Fruit fly (Drosophila melanogaster) whole organism, embryonic: Measurements from ENCODE around the gene cass.

Source experiments
- CG10462 ChIP-seq: fragments of 200-800 bp; sonication (Bioruptor generic); optimal IDR thresholded peaks from 2 replicates; lab custom pipeline; 2016; ENCODE audit warnings: missing biosample characterization, missing genetic modification characterization
- CG10565 ChIP-seq: fragments of 200-800 bp; sonication (Bioruptor generic); optimal IDR thresholded peaks from 3 replicates; lab custom pipeline; 2016; ENCODE audit warnings: missing biosample characterization, mild to moderate bottlenecking, missing genetic modification characterization
- CG11398 ChIP-seq: fragments of 200-800 bp; sonication (Bioruptor generic); optimal IDR thresholded peaks from 2 replicates; lab custom pipeline; 2016; ENCODE audit warnings: missing biosample characterization, missing genetic modification characterization
- CG18262 ChIP-seq: fragments of 200-800 bp; optimal IDR thresholded peaks from 3 replicates; lab custom pipeline; 2019; ENCODE audit warnings: missing biosample characterization, mild to moderate bottlenecking, missing genetic modification characterization, moderate library complexity
- CG1832 ChIP-seq: fragments of 200-800 bp; sonication (Bioruptor generic); optimal IDR thresholded peaks from 2 replicates; lab custom pipeline; 2017; ENCODE audit warnings: missing biosample characterization, mild to moderate bottlenecking, missing genetic modification characterization, inconsistent platforms
- CG2116 ChIP-seq: fragments of 200-800 bp; sonication (Bioruptor generic); optimal IDR thresholded peaks from 3 replicates; lab custom pipeline; 2018; ENCODE audit warnings: missing biosample characterization, mild to moderate bottlenecking, missing genetic modification characterization
- CG2129 ChIP-seq: fragments of 200-800 bp; sonication (Bioruptor generic); IDR thresholded peaks from 2 replicates; pipeline ENCODE4 v1.3.6; 2022; ENCODE audit warnings: missing biosample characterization, missing genetic modification characterization; ENCODE audit not compliant: partially characterized antibody
- CG2199 ChIP-seq: fragments of 200-800 bp; sonication (Bioruptor generic); IDR thresholded peaks from 3 replicates; pipeline ENCODE4 v1.3.6; 2022; ENCODE audit warnings: missing biosample characterization, missing genetic modification characterization
- CG31388 ChIP-seq: fragments of 200-800 bp; sonication (Bioruptor generic); optimal IDR thresholded peaks from 2 replicates; lab custom pipeline; 2016; ENCODE audit warnings: missing biosample characterization, missing genetic modification characterization
- CG3995 ChIP-seq: fragments of 200-800 bp; sonication (Bioruptor generic); optimal IDR thresholded peaks from 3 replicates; lab custom pipeline; 2016; ENCODE audit warnings: missing biosample characterization, missing genetic modification characterization
- CG4328 ChIP-seq: fragments of 200-800 bp; sonication (Bioruptor generic); optimal IDR thresholded peaks from 3 replicates; lab custom pipeline; 2017; ENCODE audit warnings: missing biosample characterization, missing genetic modification reagents, missing genetic modification characterization
- CG7745 ChIP-seq: fragments of 200-800 bp; sonication (Bioruptor generic); optimal IDR thresholded peaks from 2 replicates; lab custom pipeline; 2018; ENCODE audit warnings: missing biosample characterization, mild to moderate bottlenecking, missing genetic modification characterization, moderate library complexity
- CG7963 ChIP-seq: fragments of 200-800 bp; sonication (Bioruptor generic); IDR thresholded peaks from 3 replicates; pipeline ENCODE4 v1.3.6; 2022; ENCODE audit warnings: missing biosample characterization, missing genetic modification characterization; ENCODE audit not compliant: partially characterized antibody
- CkIIα-i1 ChIP-seq: fragments of 200-800 bp; sonication (Bioruptor generic); IDR thresholded peaks from 2 replicates; pipeline ENCODE4 v1.3.6; 2022; ENCODE audit warnings: missing biosample characterization, missing genetic modification characterization
- CoRest ChIP-seq: fragments of 200-800 bp; sonication (Bioruptor generic); optimal IDR thresholded peaks from 3 replicates; lab custom pipeline; 2018; ENCODE audit warnings: missing biosample characterization, mild to moderate bottlenecking, missing genetic modification characterization, moderate library complexity
- Deaf1 ChIP-seq: fragments of 200-800 bp; optimal IDR thresholded peaks from 3 replicates; lab custom pipeline; 2019; ENCODE audit warnings: missing biosample characterization, mild to moderate bottlenecking, missing genetic modification characterization, moderate library complexity
- Dp ChIP-seq: fragments of 200-800 bp; sonication (Bioruptor generic); optimal IDR thresholded peaks from 2 replicates; lab custom pipeline; 2018; ENCODE audit warnings: missing biosample characterization, mild to moderate bottlenecking, missing genetic modification characterization, moderate library complexity
- Dref ChIP-seq: fragments of 200-800 bp; sonication (Bioruptor generic); IDR thresholded peaks from 2 replicates; pipeline ENCODE4 v1.3.6; 2022; ENCODE audit warnings: missing biosample characterization, missing genetic modification characterization
- Elba2 ChIP-seq: fragments of 200-800 bp; sonication (Bioruptor generic); optimal IDR thresholded peaks from 3 replicates; lab custom pipeline; 2016; ENCODE audit warnings: missing biosample characterization, missing genetic modification characterization
- HmgZ ChIP-seq: fragments of 200-800 bp; sonication (Bioruptor generic); optimal IDR thresholded peaks from 2 replicates; lab custom pipeline; 2018; ENCODE audit warnings: missing biosample characterization, mild to moderate bottlenecking, missing genetic modification characterization
- Hmr ChIP-seq: fragments of 200-800 bp; sonication (Bioruptor generic); optimal IDR thresholded peaks from 3 replicates; lab custom pipeline; 2017; ENCODE audit warnings: mild to moderate bottlenecking, missing biosample characterization, missing genetic modification reagents, missing genetic modification characterization
- Jarid2 ChIP-seq: fragments of 200-800 bp; sonication (Bioruptor generic); optimal IDR thresholded peaks from 3 replicates; lab custom pipeline; 2017; ENCODE audit warnings: mild to moderate bottlenecking, missing biosample characterization, missing genetic modification reagents, missing genetic modification characterization
- Lpt ChIP-seq: fragments of >200 bp; optimal IDR thresholded peaks from 2 replicates; lab custom pipeline; 2018; ENCODE audit warnings: missing biosample characterization, missing genetic modification characterization
- Max ChIP-seq: fragments of 200-800 bp; sonication (Bioruptor generic); optimal IDR thresholded peaks from 2 replicates; lab custom pipeline; 2016; ENCODE audit warnings: missing biosample characterization, mild to moderate bottlenecking, missing genetic modification characterization
- Med ChIP-seq: fragments of 200-800 bp; sonication (Bioruptor generic); peaks from one replicate; lab custom pipeline; 2016; ENCODE audit warnings: missing biosample characterization, missing genetic modification characterization, mild to moderate bottlenecking, inconsistent platforms, moderate library complexity
- Mes4 ChIP-seq: fragments of 200-800 bp; sonication (Bioruptor generic); optimal IDR thresholded peaks from 2 replicates; lab custom pipeline; 2016; ENCODE audit warnings: missing biosample characterization, missing genetic modification characterization
- Scr ChIP-seq: fragments of 200-800 bp; sonication (Bioruptor generic); IDR thresholded peaks from 2 replicates; pipeline ENCODE4 v1.3.6; 2022; ENCODE audit warnings: missing biosample characterization, missing genetic modification characterization; ENCODE audit not compliant: partially characterized antibody
- Six4 ChIP-seq: fragments of 200-800 bp; sonication (Bioruptor generic); optimal IDR thresholded peaks from 2 replicates; lab custom pipeline; 2016; ENCODE audit warnings: missing biosample characterization, missing genetic modification characterization
- Sox100B ChIP-seq: fragments of 200-800 bp; sonication (Bioruptor generic); optimal IDR thresholded peaks from 3 replicates; lab custom pipeline; 2018; ENCODE audit warnings: missing biosample characterization, mild to moderate bottlenecking, missing genetic modification characterization
- Stat92E ChIP-seq, 3 experiments: fragments of >200 bp in 2 of 3; fragments of 200-800 bp in 1 of 3; sonication (Bioruptor generic) in 1 of 3; optimal IDR thresholded peaks; 2 replicates each; lab custom pipeline; 2017 to 2019; ENCODE audit warnings: missing biosample characterization in 3 of 3, missing genetic modification characterization in 3 of 3, mild to moderate bottlenecking in 1 of 3, moderate library complexity in 1 of 3
- Vsx1 ChIP-seq: fragments of 200-800 bp; sonication (Bioruptor generic); optimal IDR thresholded peaks from 2 replicates; lab custom pipeline; 2017; ENCODE audit warnings: missing biosample characterization, mild to moderate bottlenecking, missing genetic modification characterization, missing genetic modification reagents
- chn ChIP-seq: fragments of 200-800 bp; sonication (Bioruptor generic); optimal IDR thresholded peaks from 2 replicates; lab custom pipeline; 2016; ENCODE audit warnings: missing biosample characterization, missing genetic modification characterization
- ci ChIP-seq: fragments of 200-800 bp; sonication (Bioruptor generic); IDR thresholded peaks from 3 replicates; pipeline ENCODE4 v1.3.6; 2022; ENCODE audit warnings: missing biosample characterization, missing genetic modification characterization
- dm ChIP-seq: fragments of 200-800 bp; sonication (Bioruptor generic); optimal IDR thresholded peaks from 3 replicates; lab custom pipeline; 2016; ENCODE audit warnings: missing biosample characterization, missing genetic modification characterization
- dmrt99B ChIP-seq: fragments of 200-800 bp; sonication (Bioruptor generic); optimal IDR thresholded peaks from 2 replicates; lab custom pipeline; 2018; ENCODE audit warnings: missing biosample characterization, mild to moderate bottlenecking, missing genetic modification characterization, moderate library complexity
- dpn ChIP-seq, 2 experiments: fragments of 200-800 bp; sonication (Bioruptor generic); optimal IDR thresholded peaks; 3 replicates each; lab custom pipeline; 2016; ENCODE audit warnings: missing biosample characterization in 2 of 2, missing genetic modification characterization in 2 of 2
- fd3F ChIP-seq: fragments of 200-800 bp; sonication (Bioruptor generic); optimal IDR thresholded peaks from 2 replicates; lab custom pipeline; 2018; ENCODE audit warnings: missing biosample characterization, mild to moderate bottlenecking, missing genetic modification characterization, moderate library complexity
- fru ChIP-seq: fragments of >200 bp; optimal IDR thresholded peaks from 2 replicates; lab custom pipeline; 2017
- gcm2 ChIP-seq: fragments of 200-800 bp; sonication (Bioruptor generic); optimal IDR thresholded peaks from 2 replicates; lab custom pipeline; 2016; ENCODE audit warnings: missing biosample characterization, missing genetic modification characterization
- grn ChIP-seq: fragments of 200-800 bp; sonication (Bioruptor generic); optimal IDR thresholded peaks from 3 replicates; lab custom pipeline; 2017; ENCODE audit warnings: missing biosample characterization, missing genetic modification characterization
- gro ChIP-seq: fragments of 200-800 bp; sonication (Bioruptor generic); optimal IDR thresholded peaks from 2 replicates; lab custom pipeline; 2016; ENCODE audit warnings: missing biosample characterization, missing genetic modification characterization
- hb ChIP-seq: fragments of 200-800 bp; sonication (Bioruptor generic); IDR thresholded peaks from 3 replicates; pipeline ENCODE4 v1.3.6; 2022; ENCODE audit warnings: missing biosample characterization, missing genetic modification characterization; ENCODE audit not compliant: partially characterized antibody
- maf-S ChIP-seq: fragments of 200-800 bp; sonication (Bioruptor generic); optimal IDR thresholded peaks from 2 replicates; lab custom pipeline; 2016; ENCODE audit warnings: missing biosample characterization, missing genetic modification characterization
- phol ChIP-seq: fragments of 200-800 bp; sonication (Bioruptor generic); optimal IDR thresholded peaks from 3 replicates; lab custom pipeline; 2018; ENCODE audit warnings: missing biosample characterization, mild to moderate bottlenecking, missing genetic modification characterization, moderate library complexity
- sd ChIP-seq: fragments of 200-800 bp; sonication (Bioruptor generic); optimal IDR thresholded peaks from 3 replicates; lab custom pipeline; 2018; ENCODE audit warnings: missing biosample characterization, mild to moderate bottlenecking, missing genetic modification characterization, moderate library complexity
- sqz ChIP-seq: fragments of 200-800 bp; sonication (Bioruptor generic); optimal IDR thresholded peaks from 3 replicates; lab custom pipeline; 2018; ENCODE audit warnings: missing biosample characterization, mild to moderate bottlenecking, missing genetic modification characterization
- unc-4 ChIP-seq: fragments of 200-800 bp; sonication (Bioruptor generic); IDR thresholded peaks from 2 replicates; pipeline ENCODE4 v1.3.6; 2022; ENCODE audit warnings: missing biosample characterization, missing genetic modification characterization; ENCODE audit not compliant: partially characterized antibody
- wdn ChIP-seq: fragments of 200-800 bp; sonication (Bioruptor generic); IDR thresholded peaks from 2 replicates; pipeline ENCODE4 v1.3.6; 2022; ENCODE audit warnings: missing biosample characterization, missing genetic modification characterization
- zen ChIP-seq: fragments of 200-800 bp; sonication (Bioruptor generic); optimal IDR thresholded peaks from 3 replicates; lab custom pipeline; 2018; ENCODE audit warnings: missing biosample characterization, mild to moderate bottlenecking, missing genetic modification characterization, moderate library complexity
- zen2 ChIP-seq: fragments of 200-800 bp; sonication (Bioruptor generic); IDR thresholded peaks from 3 replicates; pipeline ENCODE4 v1.3.6; 2022; ENCODE audit warnings: missing biosample characterization, missing genetic modification characterization; ENCODE audit not compliant: partially characterized antibody

cass gene

dm6 chr2L:17477710-17478109 lies at the start of gene cass (continued):
- TF ChIP-seq phol (peak; percentile 97), CG18262 (tag; lab: Kevin White, UChicago) (peak; percentile 13), CG4328 (GFP tag; lab: Kevin White, UChicago) (no peak), dmrt99B (tag; lab: Kevin White, UChicago) (no peak), dpn (GFP tag; optimal IDR thresholded peaks at IDR 0.05; lab: Kevin White, UChicago) (no peak), HmgZ (tag; lab: Kevin White, UChicago) (peak; percentile 62), maf-S (GFP tag; lab: Kevin White, UChicago) (no peak), Six4 (GFP tag; lab: Kevin White, UChicago) (no peak), CG7745 (tag; lab: Kevin White, UChicago) (no peak), Med (GFP tag; lab: Kevin White, UChicago) (peak; percentile 77), CG31388 (GFP tag; lab: Kevin White, UChicago) (no peak), Mes4 (no peak), CG2116 (GFP tag; lab: Kevin White, UChicago) (peak; percentile 77), CG10462 (GFP tag; lab: Kevin White, UChicago) (peak; percentile 100), unc-4 (GFP tag; lab: Robert Waterston, UW) (peak; percentile 93), Elba2 (GFP tag; lab: Kevin White, UChicago) (peak; percentile 17), gro (peak; percentile 15), chn (no peak), Hmr (GFP tag; lab: Kevin White, UChicago) (peak; percentile 37), hb (peak; percentile 86), CkIIα-i1 (GFP tag; lab: Robert Waterston, UW) (no peak), fru (lab: Kevin White, UChicago) (no peak), CG1832 (GFP tag; lab: Kevin White, UChicago) (no peak), CG2199 (GFP tag; lab: Robert Waterston, UW) (peak; percentile 29; the same call in 1 of the 3 replicates), gcm2 (GFP tag; lab: Kevin White, UChicago) (no peak), CG11398 (GFP tag; lab: Kevin White, UChicago) (no peak), Sox100B (GFP tag; lab: Kevin White, UChicago) (no peak), Jarid2 (GFP tag; lab: Kevin White, UChicago) (no peak), CG10565 (GFP tag; lab: Kevin White, UChicago) (no peak), wdn (GFP tag; lab: Robert Waterston, UW) (no peak), CG3995 (GFP tag; lab: Kevin White, UChicago) (peak; percentile 88), zen (tag; lab: Kevin White, UChicago) (peak; percentile 52), zen2 (GFP tag; lab: Robert Waterston, UW) (peak; percentile 84), Lpt (no peak), Deaf1 (tag; lab: Kevin White, UChicago) (peak; percentile 13), Dref (GFP tag; lab: Robert Waterston, UW) (peak; percentile 86), Stat92E (GFP tag; optimal IDR thresholded peaks at IDR 0.05; lab: Kevin White, UChicago) (peak in 1 of 3 experiments; percentile 16), Scr (GFP tag; lab: Robert Waterston, UW) (peak; percentile 93), Vsx1 (GFP tag; lab: Kevin White, UChicago) (no peak), CG7963 (GFP tag; lab: Robert Waterston, UW) (peak; percentile 92), fd3F (GFP tag; lab: Kevin White, UChicago) (no peak), CoRest (tag; lab: Kevin White, UChicago) (peak; percentile 73), sd (tag; lab: Kevin White, UChicago) (peak; percentile 74), CG2129 (GFP tag; lab: Robert Waterston, UW) (peak; percentile 83), grn (GFP tag; lab: Kevin White, UChicago) (no peak), ci (GFP tag; lab: Robert Waterston, UW) (no peak; the same call in 2 of the 3 replicates), sqz (GFP tag; lab: Kevin White, UChicago) (peak; percentile 67), Dp (GFP tag; lab: Kevin White, UChicago) (peak; percentile 66), dm (GFP tag; lab: Kevin White, UChicago) (peak; percentile 46), Max (GFP tag; lab: Kevin White, UChicago) (peak; percentile 4)
